Fruit fly (Drosophila melanogaster) whole organism, wandering third instar larva: ENCODE data around the gene CG15404.

ENCODE experiments used
- CG9705 ChIP-seq: fragments of 200-800 bp; sonication (Bioruptor generic); optimal IDR thresholded peaks from 2 replicates; lab custom pipeline; 2018; ENCODE audit warnings: missing biosample characterization, mild to moderate bottlenecking, missing genetic modification characterization
- Dfd ChIP-seq: fragments of >200 bp; optimal IDR thresholded peaks from 2 replicates; lab custom pipeline; 2017; ENCODE audit warnings: missing biosample characterization, missing genetic modification characterization
- Myc ChIP-seq: fragments of >200 bp; optimal IDR thresholded peaks from 2 replicates; lab custom pipeline; 2017
- Vsx2 ChIP-seq: fragments of 200-300, 225-300 bp; sonication (Bioruptor generic); optimal IDR thresholded peaks from 2 replicates; lab custom pipeline; 2018; ENCODE audit warnings: missing biosample characterization, missing genetic modification characterization; ENCODE audit not compliant: partially characterized antibody
- brk ChIP-seq: fragments of 200-800 bp; sonication (Bioruptor generic); optimal IDR thresholded peaks from 2 replicates; lab custom pipeline; 2016; ENCODE audit warnings: missing biosample characterization, mild to moderate bottlenecking, missing genetic modification characterization
- foxo ChIP-seq, 2 experiments: fragments of 200-800 bp; sonication (Bioruptor generic); optimal IDR thresholded peaks; 2 replicates in 1 of 2; 3 replicates in 1 of 2; lab custom pipeline; 2016 to 2017; ENCODE audit warnings: missing biosample characterization in 2 of 2, missing genetic modification characterization in 2 of 2
- h ChIP-seq: fragments of 200-800 bp; sonication (Bioruptor generic); optimal IDR thresholded peaks from 3 replicates; lab custom pipeline; 2016; ENCODE audit warnings: missing biosample characterization, mild to moderate bottlenecking, missing genetic modification characterization
- lola ChIP-seq: fragments of >200 bp; optimal IDR thresholded peaks from 2 replicates; lab custom pipeline; 2017; ENCODE audit warnings: missing biosample characterization, missing genetic modification characterization
- pan ChIP-seq: fragments of >200 bp; optimal IDR thresholded peaks from 2 replicates; lab custom pipeline; 2017
- sv ChIP-seq: fragments of 200-800 bp; sonication (Bioruptor generic); optimal IDR thresholded peaks from 3 replicates; lab custom pipeline; 2016; ENCODE audit warnings: missing biosample characterization, missing genetic modification characterization

DNA sequence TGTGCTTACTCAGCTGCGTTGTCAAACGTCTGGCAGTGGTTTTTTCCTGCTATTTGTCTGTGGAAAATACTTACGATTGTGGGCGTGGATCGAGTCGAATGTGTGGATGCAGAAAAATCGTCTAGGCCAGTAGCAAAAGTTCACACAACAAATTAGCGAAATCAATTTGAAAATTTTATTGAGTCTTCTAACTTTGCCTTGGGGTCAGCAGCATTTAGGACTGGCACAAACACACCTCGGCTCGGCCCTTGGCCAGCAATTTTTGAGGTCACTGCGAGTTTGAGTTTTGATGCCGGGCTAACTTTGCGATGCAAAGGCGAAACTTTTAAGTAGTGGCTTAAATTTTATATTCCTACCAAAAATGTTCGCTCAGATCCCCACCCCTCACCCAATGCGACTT lies 26.6 kb downstream of the CG15404 start, which contains the start of gene CG34393:
- TF ChIP-seq pan (lab: Kevin White, UChicago) (no peak), lola (GFP tag; lab: Kevin White, UChicago) (no peak), brk (GFP tag; lab: Kevin White, UChicago) (no peak), Vsx2 (GFP tag; lab: Kevin White, UChicago) (no peak), Dfd (GFP tag; lab: Kevin White, UChicago) (no peak), foxo (GFP tag; optimal IDR thresholded peaks at IDR 0.05; lab: Kevin White, UChicago) (no peak), Myc (lab: Kevin White, UChicago) (no peak), sv (GFP tag; lab: Kevin White, UChicago) (no peak), h (no peak), CG9705 (GFP tag; lab: Kevin White, UChicago) (no peak)
